Worm (Caenorhabditis elegans) whole organism, L2 larva: ENCODE measurements around the gene clec-58.

Experiments
- ama-1 ChIP-seq: fragments of 150-350 bp; optimal IDR thresholded peaks from 2 replicates; lab custom pipeline; 2018; ENCODE audit warnings: inconsistent platforms
- lin-13 ChIP-seq: fragments of 150-350 bp; optimal IDR thresholded peaks from 2 replicates; lab custom pipeline; 2014; ENCODE audit warnings: missing biosample characterization, missing genetic modification reagents, missing genetic modification characterization
- lin-39 ChIP-seq: fragments of 150-350 bp; optimal IDR thresholded peaks from 2 replicates; lab custom pipeline; 2014; ENCODE audit warnings: missing biosample characterization, missing genetic modification reagents, missing genetic modification characterization
- lsy-2 ChIP-seq, 2 experiments: fragments of 150-350 bp in 1 of 2; sonication (generic microtip) in 1 of 2; optimal IDR thresholded peaks; 2 replicates each; lab custom pipeline; 2014 to 2017; ENCODE audit warnings: missing biosample characterization in 2 of 2, missing genetic modification characterization in 2 of 2
- mdl-1 ChIP-seq, 2 experiments: fragments of 150-350 bp in 1 of 2; sonication (generic microtip) in 1 of 2; optimal IDR thresholded peaks; 2 replicates each; lab custom pipeline; 2017; ENCODE audit warnings: missing biosample characterization in 2 of 2, missing genetic modification characterization in 2 of 2
- nhr-237 ChIP-seq: fragments of 150-350 bp; optimal IDR thresholded peaks from 2 replicates; lab custom pipeline; 2014; ENCODE audit warnings: missing biosample characterization, missing genetic modification characterization
- skn-1 ChIP-seq: sonication (generic microtip); optimal IDR thresholded peaks from 2 replicates; lab custom pipeline; 2017; ENCODE audit warnings: missing biosample characterization, missing genetic modification characterization
- unc-39 ChIP-seq: fragments of 150-350 bp; optimal IDR thresholded peaks from 2 replicates; lab custom pipeline; 2014; ENCODE audit warnings: missing biosample characterization, missing genetic modification characterization
- unc-62 ChIP-seq: fragments of 150-350 bp; optimal IDR thresholded peaks from 2 replicates; lab custom pipeline; 2014; ENCODE audit warnings: missing biosample characterization, missing genetic modification reagents, missing genetic modification characterization

- TF ChIP-seq unc-39 = no peak
- no peak for TF ChIP-seq skn-1 (tag; lab: Kevin White, UChicago)
- TF ChIP-seq lin-39 (tag; lab: Kevin White, UChicago) = no peak
- TF ChIP-seq mdl-1 (tag; optimal IDR thresholded peaks at IDR 0.05; lab: Kevin White, UChicago) = no peak
- TF ChIP-seq unc-62 (GFP tag; lab: Kevin White, UChicago) = no peak
- TF ChIP-seq lin-13 (GFP tag; lab: Kevin White, UChicago) = no peak
- TF ChIP-seq nhr-237 (tag; lab: Kevin White, UChicago) = no peak
- TF ChIP-seq ama-1 = no peak
- no peak for TF ChIP-seq lsy-2 (tag; optimal IDR thresholded peaks at IDR 0.05; lab: Kevin White, UChicago)
These were observed 29.1 kb downstream of the clec-58 start for ce11 chrII:10446814-10447213.
